Worm (Caenorhabditis elegans) whole organism, late embryonic: ENCODE data around the gene cyp-33E2.

ENCODE experiments used
- C08G9.2 ChIP-seq: sonication (generic microtip); optimal IDR thresholded peaks from 2 replicates; lab custom pipeline; 2016; ENCODE audit warnings: mild to moderate bottlenecking, missing genetic modification characterization, moderate library complexity, missing compliant biosample characterization
- C38D4.7 ChIP-seq: fragments of 200-800 bp; sonication (Bioruptor generic); optimal IDR thresholded peaks from 2 replicates; lab custom pipeline; 2018; ENCODE audit warnings: mild to moderate bottlenecking, missing genetic modification characterization, moderate library complexity, missing compliant biosample characterization
- F13H6.1 ChIP-seq: sonication (generic microtip); optimal IDR thresholded peaks from 2 replicates; lab custom pipeline; 2016; ENCODE audit warnings: missing genetic modification characterization, missing compliant biosample characterization
- ceh-18 ChIP-seq: sonication (generic microtip); optimal IDR thresholded peaks from 2 replicates; lab custom pipeline; 2016; ENCODE audit warnings: missing genetic modification characterization, missing compliant biosample characterization
- ceh-19 ChIP-seq: fragments of 200-800 bp; sonication (Bioruptor generic); optimal IDR thresholded peaks from 2 replicates; lab custom pipeline; 2018; ENCODE audit warnings: mild to moderate bottlenecking, missing genetic modification characterization, missing compliant biosample characterization
- ceh-22 ChIP-seq: sonication (generic microtip); optimal IDR thresholded peaks from 2 replicates; lab custom pipeline; 2017; ENCODE audit warnings: missing biosample characterization, missing genetic modification characterization
- ceh-6 ChIP-seq: fragments of 200-800 bp; sonication (Bioruptor generic); optimal IDR thresholded peaks from 2 replicates; lab custom pipeline; 2018; ENCODE audit warnings: mild to moderate bottlenecking, missing genetic modification characterization, missing compliant biosample characterization
- che-1 ChIP-seq: sonication (generic microtip); optimal IDR thresholded peaks from 2 replicates; lab custom pipeline; 2016; ENCODE audit warnings: mild to moderate bottlenecking, missing genetic modification characterization, missing compliant biosample characterization
- dve-1 ChIP-seq: sonication (generic microtip); optimal IDR thresholded peaks from 2 replicates; lab custom pipeline; 2017; ENCODE audit warnings: antibody characterized with exemption, mild to moderate bottlenecking, missing genetic modification characterization, missing compliant biosample characterization
- elt-2 ChIP-seq: sonication (generic microtip); optimal IDR thresholded peaks from 2 replicates; lab custom pipeline; 2016; ENCODE audit warnings: missing genetic modification reagents, missing genetic modification characterization, missing compliant biosample characterization
- elt-4 ChIP-seq: sonication (generic microtip); optimal IDR thresholded peaks from 2 replicates; lab custom pipeline; 2016; ENCODE audit warnings: missing genetic modification characterization, missing compliant biosample characterization
- eyg-1 ChIP-seq: sonication (generic microtip); optimal IDR thresholded peaks from 2 replicates; lab custom pipeline; 2016; ENCODE audit warnings: missing genotype, missing genetic modification characterization, missing compliant biosample characterization
- fax-1 ChIP-seq: sonication (generic microtip); optimal IDR thresholded peaks from 2 replicates; lab custom pipeline; 2016; ENCODE audit warnings: missing genotype, missing genetic modification characterization, missing compliant biosample characterization
- fkh-10 ChIP-seq: fragments of 150-350 bp; optimal IDR thresholded peaks from 2 replicates; lab custom pipeline; 2014; ENCODE audit warnings: missing biosample characterization, missing genetic modification reagents, missing genetic modification characterization
- hlh-13 ChIP-seq: fragments of 200-800 bp; sonication (Bioruptor generic); optimal IDR thresholded peaks from 2 replicates; lab custom pipeline; 2018; ENCODE audit warnings: mild to moderate bottlenecking, missing genetic modification characterization, missing compliant biosample characterization
- hlh-15 ChIP-seq: sonication (generic microtip); optimal IDR thresholded peaks from 2 replicates; lab custom pipeline; 2016; ENCODE audit warnings: missing genetic modification characterization, missing compliant biosample characterization
- hlh-30 ChIP-seq: sonication (generic microtip); optimal IDR thresholded peaks from 2 replicates; lab custom pipeline; 2017; ENCODE audit warnings: antibody characterized with exemption, missing genetic modification characterization, missing compliant biosample characterization; ENCODE audit not compliant: insufficient read depth
- lim-6 ChIP-seq: sonication (generic microtip); optimal IDR thresholded peaks from 2 replicates; lab custom pipeline; 2016; ENCODE audit warnings: missing genetic modification characterization, missing compliant biosample characterization
- lin-11 ChIP-seq: fragments of 200-800 bp; sonication (Bioruptor generic); optimal IDR thresholded peaks from 2 replicates; lab custom pipeline; 2018; ENCODE audit warnings: mild to moderate bottlenecking, missing genetic modification characterization, missing compliant biosample characterization
- madf-2 ChIP-seq: sonication (generic microtip); optimal IDR thresholded peaks from 2 replicates; lab custom pipeline; 2017; ENCODE audit warnings: missing genetic modification characterization, missing compliant biosample characterization
- mec-3 ChIP-seq: sonication (generic microtip); optimal IDR thresholded peaks from 2 replicates; lab custom pipeline; 2016; ENCODE audit warnings: borderline replicate concordance, missing genetic modification characterization, missing compliant biosample characterization
- nfya-1 ChIP-seq: sonication (generic microtip); optimal IDR thresholded peaks from 2 replicates; lab custom pipeline; 2017; ENCODE audit warnings: missing genetic modification characterization, mild to moderate bottlenecking, missing compliant biosample characterization, antibody characterized with exemption, moderate library complexity
- npax-4 ChIP-seq: sonication (generic microtip); optimal IDR thresholded peaks from 2 replicates; lab custom pipeline; 2016; ENCODE audit warnings: missing genetic modification characterization, missing compliant biosample characterization
- pag-3 ChIP-seq: sonication (generic microtip); optimal IDR thresholded peaks from 2 replicates; lab custom pipeline; 2016; ENCODE audit warnings: missing compliant biosample characterization, missing genetic modification characterization, borderline replicate concordance
- pat-9 ChIP-seq: fragments of 200-800 bp; sonication (Bioruptor generic); optimal IDR thresholded peaks from 2 replicates; lab custom pipeline; 2018; ENCODE audit warnings: mild to moderate bottlenecking, missing genetic modification characterization, moderate library complexity, missing compliant biosample characterization
- pha-2 ChIP-seq: sonication (generic microtip); optimal IDR thresholded peaks from 2 replicates; lab custom pipeline; 2017; ENCODE audit warnings: mild to moderate bottlenecking, missing genetic modification characterization, missing compliant biosample characterization
- ref-2 ChIP-seq: sonication (generic microtip); optimal IDR thresholded peaks from 2 replicates; lab custom pipeline; 2016; ENCODE audit warnings: missing genetic modification characterization, missing compliant biosample characterization
- rnt-1 ChIP-seq: sonication (generic microtip); optimal IDR thresholded peaks from 2 replicates; lab custom pipeline; 2016; ENCODE audit warnings: missing genetic modification characterization, missing compliant biosample characterization
- sdc-2 ChIP-seq: sonication (generic microtip); optimal IDR thresholded peaks from 2 replicates; lab custom pipeline; 2016; ENCODE audit warnings: missing genotype, missing genetic modification characterization, missing compliant biosample characterization
- sox-2 ChIP-seq: fragments of 200-800 bp; sonication (Bioruptor generic); IDR thresholded peaks from 2 replicates; pipeline ENCODE4 v1.3.6; 2022; ENCODE audit warnings: missing genetic modification reagents, missing genetic modification characterization, missing compliant biosample characterization
- sox-4 ChIP-seq: sonication (generic microtip); optimal IDR thresholded peaks from 2 replicates; lab custom pipeline; 2017; ENCODE audit warnings: mild to moderate bottlenecking, missing genetic modification characterization, inconsistent platforms, missing compliant biosample characterization
- syd-9 ChIP-seq: sonication (generic microtip); optimal IDR thresholded peaks from 2 replicates; lab custom pipeline; 2016; ENCODE audit warnings: mild to moderate bottlenecking, missing genetic modification characterization, moderate library complexity, missing compliant biosample characterization
- ttx-3 ChIP-seq: sonication (generic microtip); optimal IDR thresholded peaks from 2 replicates; lab custom pipeline; 2016; ENCODE audit warnings: missing genetic modification reagents, missing genetic modification characterization, missing compliant biosample characterization
- unc-42 ChIP-seq: sonication (generic microtip); optimal IDR thresholded peaks from 2 replicates; lab custom pipeline; 2016; ENCODE audit warnings: missing genotype, missing genetic modification characterization, missing compliant biosample characterization
- zip-5 ChIP-seq: sonication (generic microtip); optimal IDR thresholded peaks from 2 replicates; lab custom pipeline; 2016; ENCODE audit warnings: missing genetic modification characterization, missing compliant biosample characterization
- ztf-16 ChIP-seq: sonication (generic microtip); optimal IDR thresholded peaks from 2 replicates; lab custom pipeline; 2017; ENCODE audit warnings: missing genetic modification characterization, missing compliant biosample characterization

cyp-33E2 gene

ce11 chrIV:8653592-8653991, 41.5 kb downstream of the cyp-33E2 start, which contains the start of gene C49C8.5:
Gene C49C8.5, minus strand, starts transcription at chrIV:8653664.
- TF ChIP-seq sox-4, result no peak
- TF ChIP-seq ceh-18 (tag; lab: Kevin White, UChicago), result no peak
- no peak for TF ChIP-seq madf-2
- TF ChIP-seq C38D4.7 (GFP tag; lab: Kevin White, UChicago), result no peak
- TF ChIP-seq ceh-22 (tag; lab: Kevin White, UChicago), result no peak
- no peak for TF ChIP-seq dve-1 (tag; lab: Kevin White, UChicago)
- TF ChIP-seq fax-1 (tag; lab: Kevin White, UChicago), result no peak
- TF ChIP-seq che-1 (tag; lab: Kevin White, UChicago), result no peak
- no peak for TF ChIP-seq hlh-15 (tag; lab: Kevin White, UChicago)
- TF ChIP-seq nfya-1, result no peak
- no peak for TF ChIP-seq F13H6.1 (tag; lab: Kevin White, UChicago)
- TF ChIP-seq mec-3 (tag; lab: Kevin White, UChicago), result no peak
- TF ChIP-seq elt-4 (tag; lab: Kevin White, UChicago), result no peak
- TF ChIP-seq elt-2 (tag; lab: Kevin White, UChicago), result no peak
- no peak for TF ChIP-seq C08G9.2 (tag; lab: Kevin White, UChicago)
- no peak for TF ChIP-seq pha-2
- no peak for TF ChIP-seq eyg-1 (tag; lab: Kevin White, UChicago)
- no peak for TF ChIP-seq npax-4 (tag; lab: Kevin White, UChicago)
- TF ChIP-seq, all 69 proteins: peak for 0

- TF ChIP-seq rnt-1 (tag; lab: Kevin White, UChicago), result no peak
- peak; percentile 6 for TF ChIP-seq hlh-30 (tag; lab: Kevin White, UChicago)
Measured at ce11 chrIV:8654115-8654628, 42.0 kb downstream of the cyp-33E2 start, which contains the start of gene C49C8.1. Gene C49C8.1, plus strand, starts transcription at chrIV:8654578.

- TF ChIP-seq ceh-19 (GFP tag; lab: Kevin White, UChicago), result no peak
- no peak for TF ChIP-seq hlh-13 (GFP tag; lab: Kevin White, UChicago)
- TF ChIP-seq fkh-10 (GFP tag; lab: Kevin White, UChicago), result no peak
- no peak for TF ChIP-seq sdc-2 (tag; lab: Kevin White, UChicago)
- no peak for TF ChIP-seq syd-9
- TF ChIP-seq pag-3 (tag; lab: Kevin White, UChicago), result no peak
- no peak for TF ChIP-seq ceh-6 (GFP tag; lab: Kevin White, UChicago)
- no peak for TF ChIP-seq ztf-16 (tag; lab: Kevin White, UChicago)
- TF ChIP-seq dve-1 (tag; lab: Kevin White, UChicago), result no peak
- no peak for TF ChIP-seq ref-2 (tag; lab: Kevin White, UChicago)
- TF ChIP-seq hlh-30 (tag; lab: Kevin White, UChicago), result no peak
- no peak for TF ChIP-seq lim-6 (tag; lab: Kevin White, UChicago)
- TF ChIP-seq pat-9 (tag; lab: Kevin White, UChicago), result no peak
- TF ChIP-seq ttx-3 (tag; lab: Kevin White, UChicago), result no peak
- no peak for TF ChIP-seq nfya-1
- TF ChIP-seq unc-42, result no peak
- TF ChIP-seq zip-5 (tag; lab: Kevin White, UChicago), result no peak
- TF ChIP-seq lin-11 (tag; lab: Kevin White, UChicago), result no peak
- TF ChIP-seq sox-2 (GFP tag; lab: Robert Waterston, UW), result no peak
Measured at ce11 chrIV:8658122-8658521, 46.0 kb downstream of the cyp-33E2 start, which contains the start of gene C49C8.6. Gene C49C8.6, minus strand, starts transcription at chrIV:8658222.
